Worm (Caenorhabditis elegans) whole organism, late embryonic: ENCODE results near the gene C49H3.3.

Experiments used
- C08G9.2 ChIP-seq: sonication (generic microtip); optimal IDR thresholded peaks from 2 replicates; lab custom pipeline; 2016; ENCODE audit warnings: mild to moderate bottlenecking, missing genetic modification characterization, moderate library complexity, missing compliant biosample characterization
- Y22D7AL.16 ChIP-seq: sonication (generic microtip); optimal IDR thresholded peaks from 2 replicates; lab custom pipeline; 2016; ENCODE audit warnings: missing genetic modification characterization, missing compliant biosample characterization
- ama-1 ChIP-seq: fragments of 150-350 bp; optimal IDR thresholded peaks from 2 replicates; lab custom pipeline; 2014
- dve-1 ChIP-seq: sonication (generic microtip); optimal IDR thresholded peaks from 2 replicates; lab custom pipeline; 2017; ENCODE audit warnings: antibody characterized with exemption, mild to moderate bottlenecking, missing genetic modification characterization, missing compliant biosample characterization
- eyg-1 ChIP-seq: sonication (generic microtip); optimal IDR thresholded peaks from 2 replicates; lab custom pipeline; 2016; ENCODE audit warnings: missing genotype, missing genetic modification characterization, missing compliant biosample characterization
- hlh-6 ChIP-seq: sonication (generic microtip); optimal IDR thresholded peaks from 2 replicates; lab custom pipeline; 2016; ENCODE audit warnings: missing genotype, missing genetic modification characterization, missing compliant biosample characterization
- lin-11 ChIP-seq: fragments of 200-800 bp; sonication (Bioruptor generic); optimal IDR thresholded peaks from 2 replicates; lab custom pipeline; 2018; ENCODE audit warnings: mild to moderate bottlenecking, missing genetic modification characterization, missing compliant biosample characterization
- pha-4 ChIP-seq: fragments of 150-350 bp; optimal IDR thresholded peaks from 2 replicates; lab custom pipeline; 2018; ENCODE audit warnings: missing biosample characterization, missing genetic modification reagents, missing genetic modification characterization
- rnt-1 ChIP-seq: sonication (generic microtip); optimal IDR thresholded peaks from 2 replicates; lab custom pipeline; 2016; ENCODE audit warnings: missing genetic modification characterization, missing compliant biosample characterization
- sox-4 ChIP-seq: sonication (generic microtip); optimal IDR thresholded peaks from 2 replicates; lab custom pipeline; 2017; ENCODE audit warnings: mild to moderate bottlenecking, missing genetic modification characterization, inconsistent platforms, missing compliant biosample characterization

- no peak for TF ChIP-seq Y22D7AL.16 (tag; lab: Kevin White, UChicago)
- TF ChIP-seq sox-4 (tag; lab: Kevin White, UChicago): no peak
- no peak for TF ChIP-seq ama-1 (lab: Kevin White, UChicago)
- no peak for TF ChIP-seq rnt-1
- TF ChIP-seq pha-4: no peak
- TF ChIP-seq hlh-6: no peak
- no peak for TF ChIP-seq eyg-1 (tag; lab: Kevin White, UChicago)
- TF ChIP-seq C08G9.2: no peak
- TF ChIP-seq dve-1 (tag; lab: Kevin White, UChicago): no peak
- no peak for TF ChIP-seq lin-11 (tag; lab: Kevin White, UChicago)
These were observed 26.7 kb upstream of the C49H3.3 start, which contains the start of gene ilys-4 for ce11 chrIV:7897443-7897842.
